Worm (Caenorhabditis elegans) whole organism, mixed stage, embryonic: Measurements from ENCODE around the gene cccp-1.

Source experiments
- elt-3 ChIP-seq: fragments of 150-350 bp; optimal IDR thresholded peaks from 2 replicates; lab custom pipeline; 2014; ENCODE audit warnings: missing biosample characterization, missing genetic modification characterization
- hlh-1 ChIP-seq: fragments of 150-350 bp; optimal IDR thresholded peaks from 2 replicates; lab custom pipeline; 2014; ENCODE audit warnings: missing biosample characterization, missing genetic modification reagents, missing genetic modification characterization
- lin-13 ChIP-seq: fragments of 150-350 bp; optimal IDR thresholded peaks from 2 replicates; lab custom pipeline; 2014; ENCODE audit warnings: missing biosample characterization, missing genetic modification characterization
- lsy-2 ChIP-seq: fragments of 150-350 bp; optimal IDR thresholded peaks from 2 replicates; lab custom pipeline; 2014; ENCODE audit warnings: missing biosample characterization, missing genetic modification characterization
- mep-1 ChIP-seq: fragments of 150-350 bp; optimal IDR thresholded peaks from 2 replicates; lab custom pipeline; 2017; ENCODE audit warnings: missing biosample characterization, missing genetic modification reagents, missing genetic modification characterization, inconsistent platforms
- nhr-76 ChIP-seq: sonication (generic microtip); optimal IDR thresholded peaks from 2 replicates; lab custom pipeline; 2017; ENCODE audit warnings: missing biosample characterization, missing genetic modification characterization
- pha-4 ChIP-seq: fragments of 150-350 bp; optimal IDR thresholded peaks from 2 replicates; lab custom pipeline; 2018; ENCODE audit warnings: missing biosample characterization, missing genetic modification reagents, missing genetic modification characterization
- snpc-4 ChIP-seq: fragments of 150-350 bp; optimal IDR thresholded peaks from 2 replicates; lab custom pipeline; 2014; ENCODE audit warnings: missing biosample characterization, missing genetic modification characterization
- unc-39 ChIP-seq: fragments of 150-350 bp; optimal IDR thresholded peaks from 2 replicates; lab custom pipeline; 2014; ENCODE audit warnings: missing biosample characterization, missing genetic modification characterization
- unc-62 ChIP-seq: fragments of 150-350 bp; optimal IDR thresholded peaks from 2 replicates; lab custom pipeline; 2014; ENCODE audit warnings: missing biosample characterization, missing genetic modification reagents, missing genetic modification characterization
- ztf-11 ChIP-seq: fragments of 150-350 bp; optimal IDR thresholded peaks from 2 replicates; lab custom pipeline; 2014; ENCODE audit warnings: missing biosample characterization, missing genetic modification characterization

DNA sequence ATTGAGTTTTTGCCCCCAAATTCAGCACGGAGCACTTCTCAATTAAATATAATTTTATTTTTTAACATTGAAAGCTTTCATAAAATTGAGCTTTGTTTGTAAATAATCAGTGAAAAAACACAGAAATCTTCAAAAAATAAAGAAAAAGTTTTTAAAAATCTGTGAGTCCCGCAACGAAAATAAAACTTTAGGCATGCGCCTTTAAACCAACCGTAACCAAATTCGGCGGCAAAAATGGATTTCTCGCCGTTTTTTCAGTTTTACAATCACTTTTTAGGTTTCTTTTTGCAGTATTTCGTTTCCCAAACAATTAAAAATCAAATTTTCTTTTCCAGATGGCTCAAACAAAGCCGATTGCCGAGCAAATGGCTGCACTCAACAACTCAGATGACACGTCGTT is 46.1 kb upstream of the cccp-1 start, which contains the start of gene pie-1:
- TF ChIP-seq lin-13 (tag; lab: Kevin White, UChicago), result no peak
- TF ChIP-seq lsy-2, result no peak
- TF ChIP-seq nhr-76 (tag; lab: Kevin White, UChicago), result no peak
- TF ChIP-seq mep-1 (tag; lab: Kevin White, UChicago), result no peak
- TF ChIP-seq snpc-4 (tag; lab: Kevin White, UChicago), result no peak
- no peak for TF ChIP-seq unc-39 (tag; lab: Kevin White, UChicago)
- TF ChIP-seq ztf-11 (tag; lab: Kevin White, UChicago), result no peak
- TF ChIP-seq hlh-1 (tag; lab: Kevin White, UChicago), result no peak
- no peak for TF ChIP-seq elt-3 (tag; lab: Kevin White, UChicago)
- no peak for TF ChIP-seq unc-62 (GFP tag; lab: Kevin White, UChicago)
- no peak for TF ChIP-seq pha-4 (tag; lab: Kevin White, UChicago)
